Fruit fly (Drosophila melanogaster) whole organism, prepupa: Measurements from ENCODE around the gene Eip75B.
A peak's percentile ranks its signal among the peaks of the same experiment; 100 is the strongest.

Experiments
- Blimp-1 ChIP-seq: fragments of 200-800 bp; sonication (Bioruptor generic); optimal IDR thresholded peaks from 3 replicates; lab custom pipeline; 2017; ENCODE audit warnings: missing biosample characterization, missing genetic modification characterization, mild to moderate bottlenecking, moderate library complexity, missing genetic modification reagents
- CG10669 ChIP-seq: fragments of 200-800 bp; sonication (Bioruptor generic); optimal IDR thresholded peaks from 3 replicates; lab custom pipeline; 2018; ENCODE audit warnings: missing biosample characterization, mild to moderate bottlenecking, missing genetic modification characterization, moderate library complexity
- CG11762 ChIP-seq: fragments of 200-800 bp; sonication (Bioruptor generic); optimal IDR thresholded peaks from 3 replicates; lab custom pipeline; 2016; ENCODE audit warnings: missing biosample characterization, missing genetic modification characterization; ENCODE audit not compliant: insufficient read depth
- CG15336 ChIP-seq: fragments of 200-800 bp; sonication (Bioruptor generic); IDR thresholded peaks from 2 replicates; pipeline ENCODE4 v1.3.6; 2022; ENCODE audit warnings: missing biosample characterization, missing genetic modification characterization
- CG1621 ChIP-seq: fragments of 200-800 bp; sonication (Bioruptor generic); optimal IDR thresholded peaks from 3 replicates; lab custom pipeline; 2018; ENCODE audit warnings: missing biosample characterization, mild to moderate bottlenecking, missing genetic modification characterization
- CG3032 ChIP-seq: fragments of 200-800 bp; optimal IDR thresholded peaks from 2 replicates; lab custom pipeline; 2019; ENCODE audit warnings: missing biosample characterization, mild to moderate bottlenecking, missing genetic modification characterization, moderate library complexity
- CG32006 ChIP-seq: fragments of 200-800 bp; sonication (Bioruptor generic); optimal IDR thresholded peaks from 3 replicates; lab custom pipeline; 2017; ENCODE audit warnings: missing biosample characterization, mild to moderate bottlenecking, missing genetic modification characterization
- CG34406 ChIP-seq: fragments of 200-800 bp; sonication (Bioruptor generic); optimal IDR thresholded peaks from 3 replicates; lab custom pipeline; 2016; ENCODE audit warnings: missing biosample characterization, missing genetic modification characterization
- CG3919 ChIP-seq: fragments of 200-800 bp; sonication (Bioruptor generic); optimal IDR thresholded peaks from 3 replicates; lab custom pipeline; 2016; ENCODE audit warnings: missing biosample characterization, missing genetic modification characterization
- CG4318 ChIP-seq: fragments of 200-800 bp; sonication (Bioruptor generic); optimal IDR thresholded peaks from 3 replicates; lab custom pipeline; 2017; ENCODE audit warnings: missing biosample characterization, mild to moderate bottlenecking, missing genetic modification characterization
- CG6163 ChIP-seq: fragments of 200-800 bp; sonication (Bioruptor generic); IDR thresholded peaks from 3 replicates; pipeline ENCODE4 v1.3.6; 2022; ENCODE audit warnings: missing biosample characterization, missing genetic modification characterization
- CG6276 ChIP-seq: fragments of 200-800 bp; sonication (Bioruptor generic); optimal IDR thresholded peaks from 2 replicates; lab custom pipeline; 2017; ENCODE audit warnings: missing biosample characterization, mild to moderate bottlenecking, missing genetic modification characterization
- CG6808 ChIP-seq: fragments of 200-800 bp; sonication (Bioruptor generic); optimal IDR thresholded peaks from 3 replicates; lab custom pipeline; 2017; ENCODE audit warnings: missing biosample characterization, missing genetic modification characterization, mild to moderate bottlenecking, moderate library complexity, missing genetic modification reagents
- CG6854 ChIP-seq: fragments of 200-800 bp; sonication (Bioruptor generic); optimal IDR thresholded peaks from 2 replicates; lab custom pipeline; 2017; ENCODE audit warnings: missing biosample characterization, mild to moderate bottlenecking, missing genetic modification characterization
- CG7368 ChIP-seq: fragments of 200-800 bp; sonication (Bioruptor generic); optimal IDR thresholded peaks from 3 replicates; lab custom pipeline; 2016; ENCODE audit warnings: missing biosample characterization, missing genetic modification characterization
- CG8119 ChIP-seq: fragments of 200-800 bp; sonication (Bioruptor generic); IDR thresholded peaks from 3 replicates; pipeline ENCODE4 v1.3.6; 2022; ENCODE audit warnings: missing biosample characterization, missing genetic modification characterization
- CG8319 ChIP-seq: fragments of 200-800 bp; sonication (Bioruptor generic); optimal IDR thresholded peaks from 3 replicates; lab custom pipeline; 2016; ENCODE audit warnings: missing biosample characterization, missing genetic modification characterization
- CG8632 ChIP-seq: fragments of 200-800 bp; sonication (Bioruptor generic); optimal IDR thresholded peaks from 3 replicates; lab custom pipeline; 2016; ENCODE audit warnings: missing biosample characterization, missing genetic modification characterization
- Eip75B ChIP-seq: fragments of 200-800 bp; sonication (Bioruptor generic); optimal IDR thresholded peaks from 3 replicates; lab custom pipeline; 2016; ENCODE audit warnings: missing biosample characterization, missing genetic modification characterization
- Eip93F ChIP-seq: fragments of 200-800 bp; sonication (Bioruptor generic); optimal IDR thresholded peaks from 2 replicates; lab custom pipeline; 2016; ENCODE audit warnings: missing biosample characterization, mild to moderate bottlenecking, missing genetic modification characterization
- Ets96B ChIP-seq: fragments of 200-800 bp; optimal IDR thresholded peaks from 2 replicates; lab custom pipeline; 2019; ENCODE audit warnings: missing biosample characterization, mild to moderate bottlenecking, missing genetic modification characterization, moderate library complexity
- Gug ChIP-seq: fragments of 200-800 bp; sonication (Bioruptor generic); IDR thresholded peaks from 2 replicates; pipeline ENCODE4 v1.3.6; 2022; ENCODE audit warnings: missing biosample characterization, missing genetic modification characterization
- Hr38 ChIP-seq: sonication (Bioruptor generic); optimal IDR thresholded peaks from 2 replicates; lab custom pipeline; 2016; ENCODE audit warnings: missing biosample characterization, missing genetic modification characterization
- Hr39 ChIP-seq: fragments of 200-800 bp; sonication (Bioruptor generic); optimal IDR thresholded peaks from 2 replicates; lab custom pipeline; 2016; ENCODE audit warnings: missing biosample characterization, missing genetic modification characterization
- Lpt ChIP-seq: fragments of 200-800 bp; sonication (Bioruptor generic); optimal IDR thresholded peaks from 3 replicates; lab custom pipeline; 2016; ENCODE audit warnings: missing biosample characterization, missing genetic modification characterization
- Met ChIP-seq: fragments of 200-800 bp; sonication (Bioruptor generic); optimal IDR thresholded peaks from 3 replicates; lab custom pipeline; 2016; ENCODE audit warnings: missing biosample characterization, missing genetic modification characterization
- OdsH ChIP-seq: fragments of 200-800 bp; sonication (Bioruptor generic); optimal IDR thresholded peaks from 3 replicates; lab custom pipeline; 2016; ENCODE audit warnings: missing biosample characterization, missing genetic modification characterization
- Sox15 ChIP-seq: fragments of 200-800 bp; sonication (Bioruptor generic); optimal IDR thresholded peaks from 3 replicates; lab custom pipeline; 2016; ENCODE audit warnings: missing biosample characterization, missing genetic modification characterization
- achi ChIP-seq: fragments of 200-800 bp; sonication (Bioruptor generic); optimal IDR thresholded peaks from 3 replicates; lab custom pipeline; 2016; ENCODE audit warnings: missing biosample characterization, missing genetic modification characterization
- acj6 ChIP-seq: fragments of 200-800 bp; sonication (Bioruptor generic); optimal IDR thresholded peaks from 3 replicates; lab custom pipeline; 2016; ENCODE audit warnings: missing biosample characterization, missing genetic modification characterization
- dac ChIP-seq: fragments of 200-800 bp; sonication (Bioruptor generic); optimal IDR thresholded peaks from 2 replicates; lab custom pipeline; 2017; ENCODE audit warnings: missing biosample characterization, mild to moderate bottlenecking, missing genetic modification characterization
- eg ChIP-seq: fragments of 200-800 bp; sonication (Bioruptor generic); IDR thresholded peaks from 3 replicates; pipeline ENCODE4 v1.3.6; 2022; ENCODE audit warnings: missing biosample characterization, missing genetic modification characterization
- fd85E ChIP-seq: fragments of 200-800 bp; sonication (Bioruptor generic); optimal IDR thresholded peaks from 3 replicates; lab custom pipeline; 2016; ENCODE audit warnings: missing biosample characterization, missing genetic modification characterization
- fkh ChIP-seq: fragments of 200-800 bp; sonication (Bioruptor generic); optimal IDR thresholded peaks from 3 replicates; lab custom pipeline; 2017; ENCODE audit warnings: missing biosample characterization, mild to moderate bottlenecking, missing genetic modification characterization, moderate library complexity
- net ChIP-seq: fragments of 200-800 bp; sonication (Bioruptor generic); optimal IDR thresholded peaks from 3 replicates; lab custom pipeline; 2016; ENCODE audit warnings: missing biosample characterization, missing genetic modification characterization
- salr ChIP-seq, 2 experiments: fragments of 200-800 bp; sonication (Bioruptor generic); optimal IDR thresholded peaks; 3 replicates each; lab custom pipeline; 2016 to 2018; ENCODE audit warnings: missing biosample characterization in 2 of 2, missing genetic modification characterization in 2 of 2, mild to moderate bottlenecking in 1 of 2
- spab ChIP-seq: fragments of 200-800 bp; sonication (Bioruptor generic); optimal IDR thresholded peaks from 2 replicates; lab custom pipeline; 2017; ENCODE audit warnings: missing biosample characterization, mild to moderate bottlenecking, missing genetic modification characterization, missing genetic modification reagents
- ss ChIP-seq, 2 experiments: fragments of 200-800 bp; sonication (Bioruptor generic); optimal IDR thresholded peaks; 2 replicates in 1 of 2; 3 replicates in 1 of 2; lab custom pipeline; 2017 to 2018; ENCODE audit warnings: mild to moderate bottlenecking in 2 of 2, missing biosample characterization in 2 of 2, missing genetic modification characterization in 2 of 2, moderate library complexity in 1 of 2
- topi ChIP-seq: fragments of 200-800 bp; sonication (Bioruptor generic); optimal IDR thresholded peaks from 3 replicates; lab custom pipeline; 2016; ENCODE audit warnings: missing biosample characterization, missing genetic modification characterization
- vri ChIP-seq: fragments of 200-800 bp; sonication (Bioruptor generic); optimal IDR thresholded peaks from 3 replicates; lab custom pipeline; 2016; ENCODE audit warnings: missing biosample characterization, mild to moderate bottlenecking, missing genetic modification characterization

Gene Eip75B

DNA sequence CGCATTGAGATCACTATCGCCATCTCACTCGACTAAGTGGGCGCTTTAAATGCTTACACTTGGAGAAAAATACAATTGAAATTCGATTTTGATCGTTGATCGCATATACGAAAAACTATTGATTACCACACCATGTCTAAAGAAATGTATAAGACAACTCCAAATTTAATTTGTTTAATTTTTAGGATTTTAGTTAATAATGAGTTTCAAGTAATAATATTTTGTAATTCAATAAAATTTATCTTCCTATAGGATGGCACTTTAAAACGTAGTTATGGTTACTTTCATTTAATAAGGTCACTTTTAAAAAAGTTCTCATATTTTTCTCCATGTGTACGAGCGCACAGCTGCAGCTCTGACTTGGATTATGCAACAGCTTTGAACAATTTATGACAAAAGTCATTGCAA lies 86.0 kb downstream of the Eip75B start (continued):
- TF ChIP-seq CG32006 (GFP tag; lab: Kevin White, UChicago), result peak; percentile 94
- peak; percentile 80 for TF ChIP-seq Eip75B (GFP tag; lab: Kevin White, UChicago)
- TF ChIP-seq CG7368 (GFP tag; lab: Kevin White, UChicago), result peak; percentile 66
- TF ChIP-seq spab (GFP tag; lab: Kevin White, UChicago), result peak; percentile 16
- TF ChIP-seq CG3919 (GFP tag; lab: Kevin White, UChicago), result peak; percentile 83
- peak; percentile 72 for TF ChIP-seq CG8632 (GFP tag; lab: Kevin White, UChicago)
- peak; percentile 66 for TF ChIP-seq vri (GFP tag; lab: Kevin White, UChicago)
- TF ChIP-seq CG6854 (GFP tag; lab: Kevin White, UChicago), result peak; percentile 77

DNA sequence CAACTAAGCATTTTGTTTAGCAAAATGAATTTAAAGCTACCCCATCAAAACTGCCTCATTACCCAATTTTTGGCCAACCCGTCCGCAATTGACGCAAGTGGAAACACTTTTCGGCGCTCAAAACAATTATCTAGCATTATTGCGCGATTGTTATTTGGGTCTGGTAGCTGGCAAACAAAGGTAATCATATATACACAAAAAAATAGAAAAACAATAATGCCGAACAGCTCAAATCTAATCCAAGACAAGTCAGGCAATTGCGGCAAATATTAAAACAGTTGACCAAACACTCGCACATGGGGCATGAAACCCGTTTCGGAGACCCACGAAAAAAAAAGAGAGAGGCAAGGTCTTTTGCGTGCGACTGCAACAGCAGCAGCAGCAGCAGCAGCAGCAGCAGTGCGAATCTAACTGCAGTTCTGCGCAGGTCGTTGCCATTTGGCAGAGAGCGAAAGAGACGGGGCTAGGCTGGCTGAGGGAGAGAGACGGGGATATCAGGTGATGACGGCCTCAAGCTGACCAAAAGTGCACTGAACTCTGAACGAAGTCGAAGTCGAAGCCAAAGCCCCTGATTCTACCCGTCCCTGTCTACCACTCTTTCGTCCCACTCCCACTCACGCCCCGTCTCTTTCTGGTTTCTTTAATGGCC lies 86.8 kb downstream of the Eip75B start:
- TF ChIP-seq Met (GFP tag; lab: Kevin White, UChicago), result no peak
- no peak for TF ChIP-seq net (GFP tag; lab: Kevin White, UChicago)
- no peak for TF ChIP-seq Ets96B (tag; lab: Kevin White, UChicago)
- peak; percentile 35; the same call in 1 of the 3 replicates for TF ChIP-seq eg (GFP tag; lab: Robert Waterston, UW)
- peak; percentile 43 for TF ChIP-seq Blimp-1 (GFP tag; lab: Kevin White, UChicago)
- TF ChIP-seq dac, result no peak
- no peak for TF ChIP-seq CG15336 (GFP tag; lab: Robert Waterston, UW)
- no peak for TF ChIP-seq fd85E (GFP tag; lab: Kevin White, UChicago)
- no peak for TF ChIP-seq CG8632 (GFP tag; lab: Kevin White, UChicago)
- no peak for TF ChIP-seq CG6808
- no peak for TF ChIP-seq Sox15
- peak; percentile 23 for TF ChIP-seq CG6854 (GFP tag; lab: Kevin White, UChicago)
- TF ChIP-seq fkh (GFP tag; lab: Kevin White, UChicago), result peak; percentile 63
- TF ChIP-seq Lpt (GFP tag; lab: Kevin White, UChicago), result peak; percentile 53
- TF ChIP-seq CG6163 (GFP tag; lab: Robert Waterston, UW), result 0 out of 3 replicates have a peak, but pooled peaks have one; percentile 49

DNA sequence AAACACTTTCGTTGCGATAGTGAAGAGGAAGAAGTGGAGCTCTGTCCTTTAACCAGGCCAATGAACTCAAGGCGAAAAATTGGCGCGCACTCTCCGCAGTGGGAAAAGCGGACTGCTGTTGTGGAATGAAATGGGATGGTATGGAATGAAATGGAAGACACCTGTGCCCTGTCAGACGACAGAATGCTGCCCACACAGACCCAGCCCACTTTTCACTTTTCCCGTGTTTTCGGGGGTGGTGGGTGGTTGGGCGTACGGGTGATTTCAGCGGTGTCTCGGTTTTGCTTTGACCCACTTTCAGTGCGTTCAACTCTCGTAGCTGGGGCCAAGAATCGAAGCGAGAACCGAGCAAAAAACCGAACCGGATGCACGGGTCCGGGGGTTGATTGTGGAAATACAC lies 88.1 kb downstream of the Eip75B start:
- TF ChIP-seq CG6276 (GFP tag; lab: Kevin White, UChicago) (no peak), CG6163 (GFP tag; lab: Robert Waterston, UW) (no peak), CG4318 (GFP tag; lab: Kevin White, UChicago) (no peak), Eip75B (GFP tag; lab: Kevin White, UChicago) (no peak), CG11762 (GFP tag; lab: Kevin White, UChicago) (no peak), eg (GFP tag; lab: Robert Waterston, UW) (no peak), spab (GFP tag; lab: Kevin White, UChicago) (no peak), CG7368 (GFP tag; lab: Kevin White, UChicago) (no peak), dac (no peak)

DNA sequence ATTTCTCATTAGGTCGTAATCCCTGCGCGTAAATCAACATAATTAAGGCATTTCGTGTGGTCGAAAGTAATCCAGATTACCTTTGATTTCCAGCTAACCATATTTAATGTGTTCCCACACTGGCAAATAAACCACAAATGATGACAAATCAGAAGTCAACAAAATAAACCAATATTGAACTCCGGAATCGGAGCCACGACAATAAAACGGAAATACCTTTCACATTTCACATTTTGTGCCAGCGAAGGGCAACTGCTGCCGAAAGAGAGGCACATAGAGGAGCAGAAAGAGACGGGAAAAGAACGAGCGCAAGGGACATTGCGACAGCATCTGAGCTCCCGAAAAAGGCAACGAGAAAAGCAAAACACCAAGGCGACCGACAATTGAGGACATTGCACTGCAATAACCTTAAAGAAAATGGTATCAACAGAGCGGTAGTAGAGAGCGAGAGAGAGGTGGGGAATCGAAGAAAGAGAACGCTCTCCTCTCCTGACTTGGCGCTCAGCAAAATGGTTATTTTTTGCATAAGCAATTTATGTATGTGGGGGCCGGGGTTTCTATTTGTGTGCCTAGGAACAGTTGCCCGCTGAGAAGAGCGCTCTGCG lies 89.0 kb downstream of the Eip75B start:
- TF ChIP-seq CG8119 (GFP tag; lab: Robert Waterston, UW), result no peak; the same call in 2 of the 3 replicates
- TF ChIP-seq CG6808, result no peak
- no peak for TF ChIP-seq CG32006 (GFP tag; lab: Kevin White, UChicago)
- no peak for TF ChIP-seq topi (GFP tag; lab: Kevin White, UChicago)
- TF ChIP-seq Eip93F (GFP tag; lab: Kevin White, UChicago), result peak; percentile 6
- TF ChIP-seq CG3032 (tag; lab: Kevin White, UChicago), result no peak
- TF ChIP-seq CG10669 (GFP tag; lab: Kevin White, UChicago), result no peak
- peak; percentile 26 for TF ChIP-seq CG8632 (GFP tag; lab: Kevin White, UChicago)
- no peak for TF ChIP-seq CG11762 (GFP tag; lab: Kevin White, UChicago)
- TF ChIP-seq CG34406 (GFP tag; lab: Kevin White, UChicago), result no peak
- no peak for TF ChIP-seq acj6 (GFP tag; lab: Kevin White, UChicago)
- TF ChIP-seq Gug (GFP tag; lab: Robert Waterston, UW), result no peak
- TF ChIP-seq CG6854 (GFP tag; lab: Kevin White, UChicago), result peak; percentile 69
- peak; percentile 35; the same call in 2 of the 3 replicates for TF ChIP-seq CG6163 (GFP tag; lab: Robert Waterston, UW)
- TF ChIP-seq CG1621 (tag; lab: Kevin White, UChicago), result no peak
- no peak for TF ChIP-seq Hr38
- peak; percentile 19 for TF ChIP-seq Met (GFP tag; lab: Kevin White, UChicago)
- no peak for TF ChIP-seq ss (GFP tag; optimal IDR thresholded peaks at IDR 0.05; lab: Kevin White, UChicago)
- TF ChIP-seq vri (GFP tag; lab: Kevin White, UChicago), result peak; percentile 2
- TF ChIP-seq OdsH (GFP tag; lab: Kevin White, UChicago), result no peak
- no peak for TF ChIP-seq CG4318 (GFP tag; lab: Kevin White, UChicago)
- no peak for TF ChIP-seq Hr39 (GFP tag; lab: Kevin White, UChicago)
- no peak for TF ChIP-seq spab (GFP tag; lab: Kevin White, UChicago)
- TF ChIP-seq dac, result no peak
- TF ChIP-seq CG7368 (GFP tag; lab: Kevin White, UChicago), result no peak
- no peak for TF ChIP-seq achi (GFP tag; lab: Kevin White, UChicago)
- no peak for TF ChIP-seq salr (GFP tag; optimal IDR thresholded peaks at IDR 0.05; lab: Kevin White, UChicago)
- TF ChIP-seq CG8319, result no peak
